Fruit fly (Drosophila melanogaster): Measurements from ENCODE around the gene Past1.

The Past1 gene

DNA sequence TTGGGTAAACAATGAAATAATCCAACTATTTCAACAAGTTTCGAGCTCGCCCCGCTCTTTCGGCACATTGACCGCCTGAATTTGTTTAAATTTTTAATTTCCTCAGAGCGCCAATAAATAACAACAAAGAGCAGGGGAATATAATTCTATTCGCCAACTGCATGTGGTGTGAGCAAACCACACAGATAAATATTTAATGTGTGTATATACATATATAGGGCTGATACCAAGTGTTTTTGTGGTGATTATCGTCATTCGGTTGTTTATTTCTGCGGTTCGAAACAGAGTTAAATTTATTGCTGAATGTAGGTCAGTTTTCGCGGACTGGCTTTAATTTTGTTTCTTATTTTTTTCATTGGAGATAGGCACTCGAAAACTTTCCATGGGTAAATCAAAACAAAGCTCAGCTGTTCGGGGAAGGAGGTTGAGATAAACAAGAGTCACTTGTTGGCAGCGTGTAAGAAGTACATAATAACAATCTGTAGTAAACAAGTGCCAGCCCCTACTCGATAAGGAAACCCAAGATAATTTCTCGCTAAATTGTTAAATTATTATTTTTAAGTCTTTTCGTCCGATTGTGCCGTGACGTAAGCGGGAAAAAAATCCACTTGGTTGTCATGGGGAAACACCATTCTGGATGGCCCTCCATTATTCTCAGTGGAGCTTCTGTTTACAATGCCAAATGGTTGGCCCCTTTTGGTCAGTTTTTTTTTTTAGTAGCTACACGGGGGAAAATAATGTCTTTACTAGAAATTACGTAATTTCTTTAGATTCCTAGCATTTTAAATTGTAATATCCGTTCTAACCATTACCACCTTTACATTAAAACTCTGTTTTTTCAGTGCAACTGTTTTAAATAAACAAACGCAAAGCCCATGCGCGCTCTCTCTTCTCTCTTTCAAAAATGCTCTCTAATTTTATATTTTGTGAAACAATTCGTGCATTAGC is 20.7 kb downstream of the Past1 start (continued):
- peak; percentile 38 for TF ChIP-seq HLH54F (GFP tag; optimal IDR thresholded peaks at IDR 0.05)
- peak; percentile 79 for TF ChIP-seq CG7987 (GFP tag; optimal IDR thresholded peaks at IDR 0.05)
- peak; percentile 53; the same call in 1 of the 2 replicates for TF ChIP-seq CG10366 (GFP tag; IDR thresholded peaks at IDR 0.05)
- peak; percentile 1 for TF ChIP-seq CG15696 (tag; optimal IDR thresholded peaks at IDR 0.05)
- peak; percentile 66 for TF ChIP-seq ranshi (GFP tag; IDR thresholded peaks at IDR 0.05)
- TF ChIP-seq CG17361 (GFP tag; IDR thresholded peaks at IDR 0.05), result no peak; the same call in 1 of the 3 replicates
- TF ChIP-seq CG42726 (GFP tag; IDR thresholded peaks at IDR 0.05; ENCODE audit: partially characterized antibody), result no peak
- peak; percentile 4 for TF ChIP-seq da (GFP tag; optimal IDR thresholded peaks at IDR 0.05)
- TF ChIP-seq CG1529 (GFP tag; optimal IDR thresholded peaks at IDR 0.05), result peak; percentile 13
- TF ChIP-seq sob (GFP tag; IDR thresholded peaks at IDR 0.05), result peak; percentile 62
- peak; percentile 52; the same call in 1 of the 3 replicates for TF ChIP-seq CG11695 (GFP tag; IDR thresholded peaks at IDR 0.05)
- peak; percentile 67 for TF ChIP-seq CG17359 (tag; optimal IDR thresholded peaks at IDR 0.05)
- peak; percentile 86 for TF ChIP-seq Med (GFP tag)
- TF ChIP-seq Gug (GFP tag; IDR thresholded peaks at IDR 0.05), result peak; percentile 29; the same call in 2 of the 4 replicates
- no peak for TF ChIP-seq cato (GFP tag; optimal IDR thresholded peaks at IDR 0.05; ENCODE audit: borderline replicate concordance)
- peak; percentile 22 for TF ChIP-seq wek (GFP tag; optimal IDR thresholded peaks at IDR 0.05)
- TF ChIP-seq CG33213 (GFP tag; optimal IDR thresholded peaks at IDR 0.05), result no peak
- TF ChIP-seq CG7556 (GFP tag; optimal IDR thresholded peaks at IDR 0.05), result peak; percentile 47
- peak; percentile 44 to 68 for TF ChIP-seq Trl (optimal IDR thresholded peaks at IDR 0.05)
- TF ChIP-seq Trl (GFP tag; optimal IDR thresholded peaks at IDR 0.05), result peak; percentile 30
- TF ChIP-seq D19B (GFP tag; optimal IDR thresholded peaks at IDR 0.05), result peak; percentile 37
- TF ChIP-seq CG4730 (GFP tag; IDR thresholded peaks at IDR 0.05), result peak; percentile 43; the same call in 1 of the 2 replicates
- TF ChIP-seq Adf1 (GFP tag; IDR thresholded peaks at IDR 0.05), result peak; percentile 24; the same call in 1 of the 2 replicates
- TF ChIP-seq amos (GFP tag; IDR thresholded peaks at IDR 0.05; ENCODE audit: partially characterized antibody), result no peak
- TF ChIP-seq zen2 (GFP tag; IDR thresholded peaks at IDR 0.05; ENCODE audit: partially characterized antibody), result no peak
- TF ChIP-seq CG17568 (GFP tag; optimal IDR thresholded peaks at IDR 0.05), result peak; percentile 32
- TF ChIP-seq Aef1 (GFP tag; IDR thresholded peaks at IDR 0.05), result peak; percentile 49; the same call in 2 of the 3 replicates
- peak; percentile 20 for TF ChIP-seq Myb (GFP tag; optimal IDR thresholded peaks at IDR 0.05)
- peak; percentile 56 for TF ChIP-seq CG3847 (GFP tag; IDR thresholded peaks at IDR 0.05)
- peak; percentile 52 for TF ChIP-seq Blimp-1 (GFP tag; optimal IDR thresholded peaks at IDR 0.05)
- no peak for TF ChIP-seq CG12071 (GFP tag; optimal IDR thresholded peaks at IDR 0.05)
- TF ChIP-seq bbx (GFP tag; IDR thresholded peaks at IDR 0.05; ENCODE audit: partially characterized antibody), result no peak
- no peak for TF ChIP-seq CG6854 (GFP tag; optimal IDR thresholded peaks at IDR 0.05)
- peak; percentile 25 for TF ChIP-seq run (tag; optimal IDR thresholded peaks at IDR 0.05)
- peak; percentile 3 for TF ChIP-seq nau (GFP tag; optimal IDR thresholded peaks at IDR 0.05)
- TF ChIP-seq Sin3A (optimal IDR thresholded peaks at IDR 0.05), result no peak
- TF ChIP-seq BtbVII (GFP tag; optimal IDR thresholded peaks at IDR 0.05), result no peak
- TF ChIP-seq danr (GFP tag; IDR thresholded peaks at IDR 0.05), result no peak
- peak; percentile 71 for TF ChIP-seq CG2889 (GFP tag; IDR thresholded peaks at IDR 0.05)
- peak; percentile 67 for TF ChIP-seq CG17328 (GFP tag; IDR thresholded peaks at IDR 0.05)
- TF ChIP-seq ttk (GFP tag; IDR thresholded peaks at IDR 0.05), result peak; percentile 53; the same call in 1 of the 2 replicates
- TF ChIP-seq CG15514 (GFP tag; optimal IDR thresholded peaks at IDR 0.05), result peak; percentile 31
- no peak for TF ChIP-seq CG17829 (tag; optimal IDR thresholded peaks at IDR 0.05)
- peak; percentile 51 for TF ChIP-seq Atf-2 (GFP tag; optimal IDR thresholded peaks at IDR 0.05)
- peak; percentile 33 for TF ChIP-seq nom (GFP tag; optimal IDR thresholded peaks at IDR 0.05)
- TF ChIP-seq grau (tag; optimal IDR thresholded peaks at IDR 0.05), result peak; percentile 39
- peak; percentile 62; the same call in 1 of the 2 replicates for TF ChIP-seq seq (GFP tag; IDR thresholded peaks at IDR 0.05)
- peak; percentile 10 for TF ChIP-seq CG4854 (GFP tag; optimal IDR thresholded peaks at IDR 0.05)

Data from whole organism, embryonic.